Fruit fly (Drosophila melanogaster): ENCODE measurements around the gene CG34277.

DNA sequence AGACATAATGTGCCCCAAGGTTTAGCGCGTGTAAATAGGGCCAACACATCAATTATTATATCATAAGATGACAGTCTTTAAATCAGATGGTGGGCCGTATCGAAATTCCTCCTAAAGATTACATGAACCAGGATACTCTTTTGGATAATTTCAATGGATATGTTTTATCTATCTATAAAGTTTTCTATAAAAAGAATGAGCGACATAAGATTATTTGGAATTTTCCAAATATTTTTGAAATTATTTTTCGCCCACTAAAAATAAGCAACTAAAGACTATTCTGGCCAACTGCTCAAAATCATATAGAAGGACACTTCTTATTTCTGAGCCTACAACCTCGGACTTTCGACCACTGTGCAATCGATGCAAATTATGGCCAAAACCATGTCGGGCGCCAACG, 39.0 kb upstream of the CG34277 start:
- TF ChIP-seq Mes4 (GFP tag; optimal IDR thresholded peaks at IDR 0.05) (no peak), D19B (GFP tag; optimal IDR thresholded peaks at IDR 0.05) (no peak), sens-2 (GFP tag; IDR thresholded peaks at IDR 0.05) (no peak), wor (GFP tag; IDR thresholded peaks at IDR 0.05) (no peak), CG6272 (GFP tag; IDR thresholded peaks at IDR 0.05) (no peak), Dfd (GFP tag; optimal IDR thresholded peaks at IDR 0.05) (no peak), dysf (GFP tag; IDR thresholded peaks at IDR 0.05) (no peak), emc (GFP tag; optimal IDR thresholded peaks at IDR 0.05) (no peak)
